Fruit fly (Drosophila melanogaster): ENCODE measurements around the gene CG9902.
A peak's percentile ranks its signal among the peaks of the same experiment; 100 is the strongest.

CG9902 gene

DNA sequence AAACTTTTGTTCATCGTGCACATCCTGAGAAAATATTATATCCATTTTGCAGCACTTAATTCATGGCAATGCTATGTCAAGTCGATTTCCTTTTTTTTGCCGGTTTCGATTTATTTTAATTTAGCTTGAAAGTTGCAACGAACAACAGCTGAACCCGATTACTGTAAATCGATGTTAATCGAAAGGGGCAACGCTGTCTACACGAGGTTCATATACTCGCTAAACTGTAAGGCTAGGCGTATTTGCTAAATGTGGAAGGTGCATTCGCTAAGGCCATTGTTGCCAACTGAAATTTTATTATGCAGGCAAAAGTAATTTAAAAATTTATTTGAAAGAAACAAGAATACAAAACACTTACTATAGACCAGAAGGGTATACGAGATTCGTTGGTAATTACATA, at the start of gene CG9902 (continued):
- TF ChIP-seq luna (GFP tag; optimal IDR thresholded peaks at IDR 0.05) (no peak), Usf (GFP tag; optimal IDR thresholded peaks at IDR 0.05) (no peak), caup (GFP tag; optimal IDR thresholded peaks at IDR 0.05; ENCODE audit: severe bottlenecking) (no peak), pita (GFP tag; optimal IDR thresholded peaks at IDR 0.05) (peak; percentile 94), Med (GFP tag) (peak; percentile 86), CG11085 (GFP tag; IDR thresholded peaks at IDR 0.05) (no peak), schlank (tag; optimal IDR thresholded peaks at IDR 0.05) (no peak), lov (optimal IDR thresholded peaks at IDR 0.05) (no peak), lov (GFP tag; IDR thresholded peaks at IDR 0.05) (no peak), h (optimal IDR thresholded peaks at IDR 0.05) (no peak), Dek (tag; optimal IDR thresholded peaks at IDR 0.05) (peak; percentile 35), E2f1 (GFP tag; IDR thresholded peaks at IDR 0.05) (no peak), CG18262 (tag; optimal IDR thresholded peaks at IDR 0.05) (no peak), HLH4C (GFP tag; IDR thresholded peaks at IDR 0.05; ENCODE audit: partially characterized antibody) (peak; percentile 80), Elba2 (GFP tag; optimal IDR thresholded peaks at IDR 0.05) (no peak), Dp (GFP tag; optimal IDR thresholded peaks at IDR 0.05) (peak; percentile 82), CG4617 (GFP tag; optimal IDR thresholded peaks at IDR 0.05; ENCODE audit: borderline replicate concordance) (peak; percentile 4), chif (GFP tag; optimal IDR thresholded peaks at IDR 0.05) (no peak)

DNA sequence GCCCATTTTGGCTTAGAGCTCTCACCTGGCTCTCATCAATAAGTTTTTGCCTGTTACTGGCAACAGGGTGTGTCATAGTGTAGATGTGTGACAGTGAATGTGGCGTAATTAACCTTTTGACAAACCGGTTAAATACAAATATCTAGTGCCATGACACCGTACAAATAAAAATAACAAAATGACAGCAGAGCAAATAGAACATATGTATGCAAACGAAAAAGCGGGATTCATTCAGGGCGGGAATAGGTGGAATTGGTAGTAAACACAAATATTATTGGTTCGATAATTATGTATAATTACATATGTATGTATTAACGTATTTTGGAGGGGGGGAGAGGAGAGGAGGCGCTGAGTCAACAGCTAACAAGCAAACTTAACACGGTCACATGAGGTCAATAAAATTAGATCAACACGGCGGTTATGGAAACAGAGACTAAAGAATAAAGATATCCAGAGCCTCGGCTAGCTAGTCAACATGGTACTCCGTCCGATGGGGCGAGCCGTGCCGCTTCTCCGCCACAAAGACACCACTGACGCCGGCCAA, 49.0 kb upstream of the CG9902 start:
- no peak for TF ChIP-seq Dbx (GFP tag; IDR thresholded peaks at IDR 0.05)
- no peak for TF ChIP-seq lbe (GFP tag; optimal IDR thresholded peaks at IDR 0.05)
- TF ChIP-seq schlank (tag; optimal IDR thresholded peaks at IDR 0.05), result no peak
- TF ChIP-seq dmrt11E (tag; optimal IDR thresholded peaks at IDR 0.05), result peak; percentile 13
- peak; percentile 9 for TF ChIP-seq exex (tag; optimal IDR thresholded peaks at IDR 0.05)
- no peak for TF ChIP-seq CG1832 (GFP tag; optimal IDR thresholded peaks at IDR 0.05)
- TF ChIP-seq Med (GFP tag), result peak; percentile 21
- peak; percentile 16 for TF ChIP-seq kay (GFP tag; optimal IDR thresholded peaks at IDR 0.05)
- TF ChIP-seq fd64A (GFP tag; optimal IDR thresholded peaks at IDR 0.05), result peak; percentile 30
- peak; percentile 28 for TF ChIP-seq CG33557 (GFP tag; optimal IDR thresholded peaks at IDR 0.05)
- peak; percentile 35; the same call in 1 of the 2 replicates for TF ChIP-seq crol (GFP tag; IDR thresholded peaks at IDR 0.05)
- TF ChIP-seq Hr78 (GFP tag; optimal IDR thresholded peaks at IDR 0.05), result peak in 1 of 2 experiments; percentile 89
- TF ChIP-seq tio (GFP tag; optimal IDR thresholded peaks at IDR 0.05), result no peak
- 0 out of 2 replicates have a peak, but pooled peaks have one; percentile 17 for TF ChIP-seq Awh (GFP tag; IDR thresholded peaks at IDR 0.05)
- TF ChIP-seq CG15696 (tag; optimal IDR thresholded peaks at IDR 0.05), result peak; percentile 6
- TF ChIP-seq Pdp1 (GFP tag; optimal IDR thresholded peaks at IDR 0.05), result peak in 1 of 2 experiments; percentile 10
- no peak for TF ChIP-seq CG11504 (tag; optimal IDR thresholded peaks at IDR 0.05)
- TF ChIP-seq Nf-YA (GFP tag; IDR thresholded peaks at IDR 0.05), result no peak
- TF ChIP-seq ATbp (GFP tag; optimal IDR thresholded peaks at IDR 0.05), result peak; percentile 20
- TF ChIP-seq CG10147 (GFP tag; optimal IDR thresholded peaks at IDR 0.05), result no peak
- TF ChIP-seq CG12236 (GFP tag; optimal IDR thresholded peaks at IDR 0.05), result no peak
- TF ChIP-seq CG10543 (GFP tag; optimal IDR thresholded peaks at IDR 0.05), result peak; percentile 23
- TF ChIP-seq CG11695 (GFP tag; IDR thresholded peaks at IDR 0.05), result no peak
- no peak for TF ChIP-seq CG10321 (GFP tag; IDR thresholded peaks at IDR 0.05)
- TF ChIP-seq esg (GFP tag; conservative IDR thresholded peaks at IDR 0.05), result no peak
- no peak for TF ChIP-seq dpn (GFP tag; optimal IDR thresholded peaks at IDR 0.05)
- no peak for TF ChIP-seq CG15514 (GFP tag; optimal IDR thresholded peaks at IDR 0.05)
- TF ChIP-seq CG2120 (GFP tag; optimal IDR thresholded peaks at IDR 0.05), result peak; percentile 11
- TF ChIP-seq CG2202 (tag; optimal IDR thresholded peaks at IDR 0.05), result peak; percentile 1
- peak; percentile 21 for TF ChIP-seq CG7987 (GFP tag; optimal IDR thresholded peaks at IDR 0.05)
- no peak for TF ChIP-seq CG8359 (GFP tag; optimal IDR thresholded peaks at IDR 0.05; ENCODE audit: borderline replicate concordance)
- TF ChIP-seq pros (GFP tag; optimal IDR thresholded peaks at IDR 0.05), result no peak
- no peak for TF ChIP-seq CG6689 (GFP tag; IDR thresholded peaks at IDR 0.05)
